Worm (Caenorhabditis elegans) whole organism, L1 larva: ENCODE measurements around the gene Y6E2A.1.

Source experiments
- egl-27 ChIP-seq, 2 experiments: fragments of 150-350 bp in 1 of 2; sonication (generic microtip); optimal IDR thresholded peaks; 3 replicates each; lab custom pipeline; 2017 to 2018; ENCODE audit warnings: missing biosample characterization in 2 of 2, missing genetic modification characterization in 2 of 2, missing genetic modification reagents in 2 of 2
- lin-39 ChIP-seq: fragments of 150-350 bp; optimal IDR thresholded peaks from 2 replicates; lab custom pipeline; 2014; ENCODE audit warnings: missing biosample characterization, missing genetic modification reagents, missing genetic modification characterization
- nhr-12 ChIP-seq: sonication (generic microtip); optimal IDR thresholded peaks from 2 replicates; lab custom pipeline; 2017; ENCODE audit warnings: missing biosample characterization, missing genetic modification characterization
- nhr-76 ChIP-seq: sonication (generic microtip); optimal IDR thresholded peaks from 2 replicates; lab custom pipeline; 2017; ENCODE audit warnings: missing biosample characterization, missing genetic modification characterization
- nhr-77 ChIP-seq: fragments of 150-350 bp; optimal IDR thresholded peaks from 2 replicates; lab custom pipeline; 2014; ENCODE audit warnings: missing biosample characterization, missing genetic modification characterization
- snpc-4 ChIP-seq: fragments of 150-350 bp; optimal IDR thresholded peaks from 2 replicates; lab custom pipeline; 2014; ENCODE audit warnings: missing biosample characterization, missing genetic modification characterization
- sptf-1 ChIP-seq: fragments of 150-350 bp; optimal IDR thresholded peaks from 2 replicates; lab custom pipeline; 2014; ENCODE audit warnings: missing biosample characterization, missing genetic modification characterization
- unc-30 ChIP-seq: sonication (generic microtip); optimal IDR thresholded peaks from 2 replicates; lab custom pipeline; 2017; ENCODE audit warnings: missing biosample characterization, missing genetic modification characterization
- xbp-1 ChIP-seq: sonication (generic microtip); optimal IDR thresholded peaks from 2 replicates; lab custom pipeline; 2016; ENCODE audit warnings: missing genetic modification characterization, missing compliant biosample characterization

DNA sequence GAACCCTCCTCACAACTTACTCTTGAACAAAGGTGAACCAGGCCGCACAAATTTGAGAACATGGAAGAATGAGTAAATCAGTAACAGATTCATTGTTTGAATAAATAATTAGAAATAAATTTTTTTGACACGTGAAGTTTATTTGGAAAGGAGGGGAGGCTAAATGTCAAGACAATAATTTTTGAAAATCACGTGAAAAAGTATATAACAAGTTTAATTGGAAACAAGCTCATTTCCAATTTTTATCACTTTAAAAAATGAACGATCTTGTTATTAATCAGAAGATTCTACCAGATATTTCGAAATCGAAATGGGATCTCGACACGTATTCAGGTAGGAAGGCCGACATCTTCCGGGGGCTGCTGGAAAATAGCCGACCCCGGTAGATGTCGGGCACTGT, 16.3 kb upstream of the Y6E2A.1 start, which contains the start of the genes irld-57 and sfxn-1.3:
- TF ChIP-seq sptf-1 (tag; lab: Kevin White, UChicago) = no peak
- TF ChIP-seq nhr-12 (tag; lab: Kevin White, UChicago) = no peak
- no peak for TF ChIP-seq egl-27 (tag; optimal IDR thresholded peaks at IDR 0.05; lab: Kevin White, UChicago)
- no peak for TF ChIP-seq snpc-4 (tag; lab: Kevin White, UChicago)
- no peak for TF ChIP-seq nhr-76 (tag; lab: Kevin White, UChicago)
- TF ChIP-seq nhr-77 (tag; lab: Kevin White, UChicago) = no peak
- no peak for TF ChIP-seq lin-39 (tag; lab: Kevin White, UChicago)
- TF ChIP-seq unc-30 (tag; lab: Kevin White, UChicago) = no peak
- no peak for TF ChIP-seq xbp-1 (tag; lab: Kevin White, UChicago)
